Worm (Caenorhabditis elegans) whole organism, L2 larva: ENCODE results near the gene heh-1.

Source experiments
- alr-1 ChIP-seq: fragments of 150-350 bp; optimal IDR thresholded peaks from 2 replicates; lab custom pipeline; 2014; ENCODE audit warnings: missing biosample characterization, missing genetic modification characterization
- aly-2 ChIP-seq: fragments of 150-350 bp; optimal IDR thresholded peaks from 2 replicates; lab custom pipeline; 2014; ENCODE audit warnings: missing biosample characterization, missing genetic modification characterization
- ama-1 ChIP-seq: fragments of 150-350 bp; optimal IDR thresholded peaks from 2 replicates; lab custom pipeline; 2018; ENCODE audit warnings: inconsistent platforms
- ceh-82 ChIP-seq: fragments of 150-350 bp; optimal IDR thresholded peaks from 2 replicates; lab custom pipeline; 2014; ENCODE audit warnings: missing biosample characterization, missing genetic modification characterization
- dmd-4 ChIP-seq: sonication (generic microtip); optimal IDR thresholded peaks from 2 replicates; lab custom pipeline; 2017; ENCODE audit warnings: missing biosample characterization, missing genetic modification characterization
- fos-1 ChIP-seq: fragments of 150-350 bp; optimal IDR thresholded peaks from 2 replicates; lab custom pipeline; 2014; ENCODE audit warnings: missing biosample characterization, missing genetic modification characterization
- lin-13 ChIP-seq: fragments of 150-350 bp; optimal IDR thresholded peaks from 2 replicates; lab custom pipeline; 2014; ENCODE audit warnings: missing biosample characterization, missing genetic modification reagents, missing genetic modification characterization
- lin-39 ChIP-seq: fragments of 150-350 bp; optimal IDR thresholded peaks from 2 replicates; lab custom pipeline; 2014; ENCODE audit warnings: missing biosample characterization, missing genetic modification reagents, missing genetic modification characterization
- lsy-2 ChIP-seq, 2 experiments: fragments of 150-350 bp in 1 of 2; sonication (generic microtip) in 1 of 2; optimal IDR thresholded peaks; 2 replicates each; lab custom pipeline; 2014 to 2017; ENCODE audit warnings: missing biosample characterization in 2 of 2, missing genetic modification characterization in 2 of 2
- nhr-10 ChIP-seq: sonication (generic microtip); optimal IDR thresholded peaks from 2 replicates; lab custom pipeline; 2017; ENCODE audit warnings: missing biosample characterization, missing genetic modification characterization
- nhr-11 ChIP-seq: fragments of 150-350 bp; optimal IDR thresholded peaks from 2 replicates; lab custom pipeline; 2014; ENCODE audit warnings: missing biosample characterization, missing genetic modification characterization
- zag-1 ChIP-seq: fragments of 150-350 bp; optimal IDR thresholded peaks from 2 replicates; lab custom pipeline; 2014; ENCODE audit warnings: missing biosample characterization, missing genetic modification characterization

DNA sequence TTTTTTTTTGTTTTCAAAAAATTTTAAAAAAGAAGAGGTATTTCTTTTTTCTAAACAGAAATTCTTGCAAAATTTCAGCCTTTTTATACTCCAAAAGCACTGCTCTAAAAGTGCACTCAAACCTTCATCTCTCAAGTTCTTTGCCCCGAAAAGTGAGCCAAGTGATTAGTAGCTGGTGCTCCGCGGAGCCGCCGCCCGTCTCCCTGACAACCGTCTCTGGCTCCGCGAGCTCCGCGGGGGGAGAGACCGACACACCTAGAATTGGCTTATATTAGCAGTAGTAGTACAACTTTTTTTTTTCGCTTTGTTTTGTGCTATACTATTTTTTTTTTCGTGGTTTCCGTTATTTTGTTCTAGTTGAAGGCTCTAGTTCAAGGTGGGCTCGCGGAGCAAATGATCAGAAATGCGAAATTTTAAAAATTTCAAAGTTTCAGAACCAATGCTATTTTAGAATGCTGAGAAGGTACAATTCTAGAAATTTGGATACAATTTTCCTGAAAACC lies 33.4 kb upstream of the heh-1 start, which contains the start of gene Y53G8AL.1:
- TF ChIP-seq lsy-2 (tag; optimal IDR thresholded peaks at IDR 0.05; lab: Kevin White, UChicago) (no peak), lin-39 (tag; lab: Kevin White, UChicago) (no peak), alr-1 (no peak), nhr-10 (tag; lab: Kevin White, UChicago) (no peak), dmd-4 (no peak), ceh-82 (tag; lab: Kevin White, UChicago) (no peak), fos-1 (no peak), aly-2 (tag; lab: Kevin White, UChicago) (no peak), zag-1 (tag; lab: Kevin White, UChicago) (no peak), lin-13 (no peak), ama-1 (lab: Kevin White, UChicago) (no peak), nhr-11 (tag; lab: Kevin White, UChicago) (no peak)
